Fruit fly (Drosophila melanogaster) whole organism, wandering third instar larva: Measurements from ENCODE around the gene Sfp33A2.

ENCODE experiments used
- Dfd ChIP-seq: fragments of >200 bp; optimal IDR thresholded peaks from 2 replicates; lab custom pipeline; 2017; ENCODE audit warnings: missing biosample characterization, missing genetic modification characterization
- GATAd ChIP-seq: sonication (Bioruptor generic); optimal IDR thresholded peaks from 2 replicates; lab custom pipeline; 2016; ENCODE audit warnings: missing biosample characterization, missing genetic modification characterization
- Myc ChIP-seq: fragments of >200 bp; optimal IDR thresholded peaks from 2 replicates; lab custom pipeline; 2017
- OdsH ChIP-seq: fragments of 200-800 bp; sonication (Bioruptor generic); optimal IDR thresholded peaks from 2 replicates; lab custom pipeline; 2016; ENCODE audit warnings: missing biosample characterization, mild to moderate bottlenecking, missing genetic modification characterization
- dsf ChIP-seq: sonication (Bioruptor generic); optimal IDR thresholded peaks from 2 replicates; lab custom pipeline; 2016; ENCODE audit warnings: missing biosample characterization, missing genetic modification characterization, borderline replicate concordance
- sage ChIP-seq: fragments of 200-800 bp; sonication (Bioruptor generic); optimal IDR thresholded peaks from 2 replicates; lab custom pipeline; 2016; ENCODE audit warnings: missing biosample characterization, mild to moderate bottlenecking, missing genetic modification characterization
- usp ChIP-seq: fragments of >200 bp; optimal IDR thresholded peaks from 2 replicates; lab custom pipeline; 2017; ENCODE audit warnings: missing biosample characterization, missing genetic modification characterization

- TF ChIP-seq sage (GFP tag; lab: Kevin White, UChicago) (peak; percentile 79), OdsH (peak; percentile 37), usp (GFP tag; lab: Kevin White, UChicago) (no peak), Myc (no peak), dsf (GFP tag; lab: Kevin White, UChicago) (no peak), GATAd (GFP tag; lab: Kevin White, UChicago) (no peak), Dfd (no peak)
Observed at dm6 chr2L:11806701-11807674, 30.5 kb upstream of the Sfp33A2 start.
